Fruit fly (Drosophila melanogaster) whole organism, embryonic: ENCODE measurements around the gene Hr83.

Source experiments
- Awh ChIP-seq: fragments of 200-800 bp; sonication (Bioruptor generic); IDR thresholded peaks from 2 replicates; pipeline ENCODE4, ENCODE4 v1.3.6; 2022; ENCODE audit warnings: missing biosample characterization, missing genetic modification characterization
- Blimp-1 ChIP-seq: fragments of 200-800 bp; sonication (Bioruptor generic); optimal IDR thresholded peaks from 3 replicates; lab custom pipeline; 2018; ENCODE audit warnings: missing biosample characterization, missing genetic modification characterization, mild to moderate bottlenecking, moderate library complexity, missing genetic modification reagents
- BtbVII ChIP-seq: fragments of 200-800 bp; sonication (Bioruptor generic); optimal IDR thresholded peaks from 3 replicates; lab custom pipeline; 2017; ENCODE audit warnings: missing biosample characterization, mild to moderate bottlenecking, missing genetic modification characterization
- CG10565 ChIP-seq: fragments of 200-800 bp; sonication (Bioruptor generic); optimal IDR thresholded peaks from 3 replicates; lab custom pipeline; 2016; ENCODE audit warnings: missing biosample characterization, mild to moderate bottlenecking, missing genetic modification characterization
- CG12769 ChIP-seq: fragments of 200-800 bp; sonication (Bioruptor generic); optimal IDR thresholded peaks from 2 replicates; lab custom pipeline; 2019; ENCODE audit warnings: missing biosample characterization, mild to moderate bottlenecking, missing genetic modification characterization, moderate library complexity
- CG13123 ChIP-seq: fragments of 200-800 bp; sonication (Bioruptor generic); optimal IDR thresholded peaks from 2 replicates; lab custom pipeline; 2016; ENCODE audit warnings: missing biosample characterization, missing genetic modification characterization
- CG14050 ChIP-seq: fragments of 200-800 bp; sonication (Bioruptor generic); IDR thresholded peaks from 3 replicates; pipeline ENCODE4 v1.3.6; 2022; ENCODE audit warnings: missing biosample characterization, missing genetic modification characterization
- CG30431 ChIP-seq: fragments of 200-800 bp; sonication (Bioruptor generic); optimal IDR thresholded peaks from 2 replicates; lab custom pipeline; 2017; ENCODE audit warnings: missing biosample characterization, missing genetic modification characterization
- CG31224 ChIP-seq: fragments of 200-800 bp; sonication (Bioruptor generic); IDR thresholded peaks from 2 replicates; pipeline ENCODE4 v1.3.6; 2022; ENCODE audit warnings: missing biosample characterization, missing genetic modification characterization
- CG3163 ChIP-seq: fragments of 200-800 bp; sonication (Bioruptor generic); optimal IDR thresholded peaks from 3 replicates; lab custom pipeline; 2016; ENCODE audit warnings: missing biosample characterization, missing genetic modification characterization
- CG34224 ChIP-seq: fragments of 200-800 bp; sonication (Bioruptor generic); IDR thresholded peaks from 3 replicates; pipeline ENCODE4 v1.3.6; 2022; ENCODE audit warnings: missing biosample characterization, missing genetic modification characterization; ENCODE audit not compliant: partially characterized antibody
- CG34376 ChIP-seq: fragments of 200-800 bp; sonication (Bioruptor generic); optimal IDR thresholded peaks from 2 replicates; lab custom pipeline; 2018; ENCODE audit warnings: missing biosample characterization, mild to moderate bottlenecking, missing genetic modification characterization
- CG6689 ChIP-seq: fragments of 200-800 bp; sonication (Bioruptor generic); IDR thresholded peaks from 2 replicates; pipeline ENCODE4 v1.3.6; 2022; ENCODE audit warnings: missing biosample characterization, missing genetic modification characterization
- CG6854 ChIP-seq: fragments of 200-800 bp; sonication (Bioruptor generic); optimal IDR thresholded peaks from 3 replicates; lab custom pipeline; 2017; ENCODE audit warnings: missing biosample characterization, mild to moderate bottlenecking, missing genetic modification characterization
- CG8388 ChIP-seq: fragments of 200-800 bp; sonication (Bioruptor generic); optimal IDR thresholded peaks from 2 replicates; lab custom pipeline; 2019; ENCODE audit warnings: missing biosample characterization, mild to moderate bottlenecking, missing genetic modification characterization, moderate library complexity
- CG9876 ChIP-seq: fragments of 200-800 bp; sonication (Bioruptor generic); optimal IDR thresholded peaks from 2 replicates; lab custom pipeline; 2016; ENCODE audit warnings: missing biosample characterization, missing genetic modification characterization
- Chrac-16 ChIP-seq: fragments of 200-800 bp; sonication (Bioruptor generic); optimal IDR thresholded peaks from 3 replicates; lab custom pipeline; 2016; ENCODE audit warnings: missing biosample characterization, missing genetic modification characterization
- Ets65A ChIP-seq: fragments of 200-800 bp; sonication (Bioruptor generic); peaks from one replicate; lab custom pipeline; 2016; ENCODE audit warnings: missing biosample characterization, missing genetic modification characterization
- Hr78 ChIP-seq, 2 experiments: fragments of 200-800 bp in 1 of 2; fragments of >200 bp in 1 of 2; sonication (Bioruptor generic) in 1 of 2; optimal IDR thresholded peaks; 2 replicates each; lab custom pipeline; 2017 to 2019; ENCODE audit warnings: missing biosample characterization in 2 of 2, missing genetic modification characterization in 2 of 2, mild to moderate bottlenecking in 1 of 2, moderate library complexity in 1 of 2
- Lpt ChIP-seq: fragments of >200 bp; optimal IDR thresholded peaks from 2 replicates; lab custom pipeline; 2018; ENCODE audit warnings: missing biosample characterization, missing genetic modification characterization
- MESR4 ChIP-seq: fragments of 200-800 bp; sonication (Bioruptor generic); optimal IDR thresholded peaks from 2 replicates; lab custom pipeline; 2018; ENCODE audit warnings: missing biosample characterization, mild to moderate bottlenecking, missing genetic modification characterization, moderate library complexity
- Med ChIP-seq: fragments of 200-800 bp; sonication (Bioruptor generic); peaks from one replicate; lab custom pipeline; 2016; ENCODE audit warnings: missing biosample characterization, missing genetic modification characterization, mild to moderate bottlenecking, inconsistent platforms, moderate library complexity
- Sry-β ChIP-seq: fragments of 200-800 bp; sonication (Bioruptor generic); optimal IDR thresholded peaks from 2 replicates; lab custom pipeline; 2018; ENCODE audit warnings: missing biosample characterization, mild to moderate bottlenecking, missing genetic modification characterization, moderate library complexity
- ara ChIP-seq: fragments of 200-800 bp; sonication (Bioruptor generic); IDR thresholded peaks from 2 replicates; pipeline ENCODE4 v1.3.6; 2022; ENCODE audit warnings: missing biosample characterization, missing genetic modification characterization
- ash1 ChIP-seq: fragments of 200-800 bp; sonication (Bioruptor generic); optimal IDR thresholded peaks from 2 replicates; lab custom pipeline; 2018; ENCODE audit warnings: missing biosample characterization, mild to moderate bottlenecking, missing genetic modification characterization
- ato ChIP-seq: fragments of 200-800 bp; sonication (Bioruptor generic); IDR thresholded peaks from 2 replicates; pipeline ENCODE4 v1.3.6; 2022; ENCODE audit warnings: missing biosample characterization, missing genetic modification characterization; ENCODE audit not compliant: partially characterized antibody
- bowl ChIP-seq: fragments of 200-800 bp; sonication (Bioruptor generic); IDR thresholded peaks from 2 replicates; pipeline ENCODE4 v1.3.6; 2022; ENCODE audit warnings: missing biosample characterization, missing genetic modification characterization
- cg ChIP-seq: fragments of 200-800 bp; sonication (Bioruptor generic); optimal IDR thresholded peaks from 3 replicates; lab custom pipeline; 2019; ENCODE audit warnings: missing biosample characterization, mild to moderate bottlenecking, missing genetic modification characterization, moderate library complexity
- crol ChIP-seq: fragments of 200-800 bp; sonication (Bioruptor generic); IDR thresholded peaks from 2 replicates; pipeline ENCODE4 v1.3.6; 2022; ENCODE audit warnings: missing biosample characterization, missing genetic modification characterization
- dmrt99B ChIP-seq: fragments of 200-800 bp; sonication (Bioruptor generic); optimal IDR thresholded peaks from 2 replicates; lab custom pipeline; 2018; ENCODE audit warnings: missing biosample characterization, mild to moderate bottlenecking, missing genetic modification characterization, moderate library complexity
- eve ChIP-seq, 2 experiments: fragments of >200 bp; optimal IDR thresholded peaks; 2 replicates each; lab custom pipeline; 2017; ENCODE audit warnings: missing biosample characterization in 2 of 2, missing genetic modification characterization in 2 of 2
- exex ChIP-seq: fragments of 200-800 bp; sonication (Bioruptor generic); optimal IDR thresholded peaks from 4 replicates; lab custom pipeline; 2018; ENCODE audit warnings: missing biosample characterization, mild to moderate bottlenecking, missing genetic modification characterization, moderate library complexity
- gt ChIP-seq: fragments of 200-800 bp; sonication (Bioruptor generic); IDR thresholded peaks from 2 replicates; pipeline ENCODE4 v1.3.6; 2022; ENCODE audit warnings: missing biosample characterization, missing genetic modification characterization
- hkb ChIP-seq, 2 experiments: fragments of 200-800 bp in 1 of 2; fragments of >200 bp in 1 of 2; sonication (Bioruptor generic) in 1 of 2; IDR thresholded peaks in 1 of 2; optimal IDR thresholded peaks in 1 of 2; 2 replicates each; pipeline versions ENCODE4 v1.3.6 to Lab custom; 2017 to 2022; ENCODE audit warnings: missing biosample characterization in 1 of 2, missing genetic modification characterization in 1 of 2
- luna ChIP-seq: fragments of 200-800 bp; sonication (Bioruptor generic); optimal IDR thresholded peaks from 2 replicates; lab custom pipeline; 2016; ENCODE audit warnings: missing biosample characterization, missing genetic modification characterization
- nerfin-1 ChIP-seq: fragments of 200-800 bp; sonication (Bioruptor generic); optimal IDR thresholded peaks from 3 replicates; lab custom pipeline; 2019; ENCODE audit warnings: missing biosample characterization, mild to moderate bottlenecking, missing genetic modification characterization, moderate library complexity
- nom ChIP-seq: fragments of 200-800 bp; sonication (Bioruptor generic); optimal IDR thresholded peaks from 2 replicates; lab custom pipeline; 2017; ENCODE audit warnings: missing biosample characterization, missing genetic modification characterization, mild to moderate bottlenecking, moderate library complexity, missing genetic modification reagents
- org-1 ChIP-seq: fragments of 200-800 bp; sonication (Bioruptor generic); optimal IDR thresholded peaks from 2 replicates; lab custom pipeline; 2017; ENCODE audit warnings: missing biosample characterization, missing genetic modification characterization
- pb ChIP-seq: fragments of 200-800 bp; sonication (Bioruptor generic); optimal IDR thresholded peaks from 3 replicates; lab custom pipeline; 2016; ENCODE audit warnings: missing biosample characterization, missing genetic modification characterization
- phol ChIP-seq: fragments of 200-800 bp; sonication (Bioruptor generic); optimal IDR thresholded peaks from 3 replicates; lab custom pipeline; 2018; ENCODE audit warnings: missing biosample characterization, mild to moderate bottlenecking, missing genetic modification characterization, moderate library complexity
- prd ChIP-seq, 3 experiments: fragments of >200 bp in 2 of 3; fragments of 200-800 bp in 1 of 3; sonication (Bioruptor generic) in 1 of 3; optimal IDR thresholded peaks in 2 of 3; IDR thresholded peaks in 1 of 3; 2 replicates in 2 of 3; 3 replicates in 1 of 3; pipeline versions ENCODE4 v1.3.6 to Lab custom; 2017 to 2022; ENCODE audit warnings: missing biosample characterization in 1 of 3, missing genetic modification characterization in 1 of 3
- pros ChIP-seq: fragments of 200-800 bp; sonication (Bioruptor generic); optimal IDR thresholded peaks from 3 replicates; lab custom pipeline; 2019; ENCODE audit warnings: missing biosample characterization, mild to moderate bottlenecking, missing genetic modification characterization, moderate library complexity
- psq ChIP-seq: fragments of 200-800 bp; sonication (Bioruptor generic); optimal IDR thresholded peaks from 2 replicates; lab custom pipeline; 2017; ENCODE audit warnings: missing biosample characterization, missing genetic modification characterization
- sd ChIP-seq: fragments of 200-800 bp; sonication (Bioruptor generic); optimal IDR thresholded peaks from 3 replicates; lab custom pipeline; 2018; ENCODE audit warnings: missing biosample characterization, mild to moderate bottlenecking, missing genetic modification characterization, moderate library complexity
- seq ChIP-seq: fragments of 200-800 bp; sonication (Bioruptor generic); IDR thresholded peaks from 2 replicates; pipeline ENCODE4 v1.3.6; 2022; ENCODE audit warnings: missing biosample characterization, missing genetic modification characterization
- slp2 ChIP-seq: fragments of 200-800 bp; sonication (Bioruptor generic); optimal IDR thresholded peaks from 2 replicates; lab custom pipeline; 2016; ENCODE audit warnings: missing biosample characterization, missing genetic modification characterization
- toy ChIP-seq: fragments of 200-800 bp; sonication (Bioruptor generic); IDR thresholded peaks from 2 replicates; pipeline ENCODE4 v1.3.6; 2022; ENCODE audit warnings: missing biosample characterization, missing genetic modification characterization
- zfh1 ChIP-seq: fragments of 200-800 bp; sonication (Bioruptor generic); IDR thresholded peaks from 3 replicates; pipeline ENCODE4 v1.3.6; 2022; ENCODE audit warnings: missing biosample characterization, missing genetic modification characterization

Gene Hr83

DNA sequence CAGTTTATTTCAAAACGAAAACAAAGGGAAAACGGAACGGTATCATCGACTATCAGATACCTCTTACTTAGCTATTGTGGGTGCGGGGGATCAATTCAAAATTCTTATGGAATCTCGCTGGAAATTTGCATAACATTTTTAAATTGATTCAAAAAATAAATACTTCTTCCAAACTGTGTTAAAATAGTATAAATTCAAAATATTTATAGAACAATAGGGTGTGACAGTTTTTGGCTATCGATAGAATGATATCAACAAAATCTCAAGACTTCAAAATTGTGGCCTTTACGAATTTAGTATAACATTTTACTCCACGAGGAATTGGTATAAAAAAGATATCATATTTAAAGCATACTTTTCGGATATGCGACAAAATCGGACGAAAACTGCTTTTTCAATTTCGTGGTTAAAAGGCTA is 39.4 kb downstream of the Hr83 start (continued):
- TF ChIP-seq CG14050, result no peak
- TF ChIP-seq CG13123 (GFP tag; lab: Kevin White, UChicago), result no peak
- TF ChIP-seq CG34224 (GFP tag; lab: Robert Waterston, UW), result peak; percentile 70
- TF ChIP-seq MESR4 (GFP tag; lab: Kevin White, UChicago), result no peak
- no peak for TF ChIP-seq CG9876
- TF ChIP-seq Lpt (GFP tag; lab: Kevin White, UChicago), result no peak
- no peak for TF ChIP-seq CG8388
- TF ChIP-seq ash1 (GFP tag; lab: Kevin White, UChicago), result no peak

DNA sequence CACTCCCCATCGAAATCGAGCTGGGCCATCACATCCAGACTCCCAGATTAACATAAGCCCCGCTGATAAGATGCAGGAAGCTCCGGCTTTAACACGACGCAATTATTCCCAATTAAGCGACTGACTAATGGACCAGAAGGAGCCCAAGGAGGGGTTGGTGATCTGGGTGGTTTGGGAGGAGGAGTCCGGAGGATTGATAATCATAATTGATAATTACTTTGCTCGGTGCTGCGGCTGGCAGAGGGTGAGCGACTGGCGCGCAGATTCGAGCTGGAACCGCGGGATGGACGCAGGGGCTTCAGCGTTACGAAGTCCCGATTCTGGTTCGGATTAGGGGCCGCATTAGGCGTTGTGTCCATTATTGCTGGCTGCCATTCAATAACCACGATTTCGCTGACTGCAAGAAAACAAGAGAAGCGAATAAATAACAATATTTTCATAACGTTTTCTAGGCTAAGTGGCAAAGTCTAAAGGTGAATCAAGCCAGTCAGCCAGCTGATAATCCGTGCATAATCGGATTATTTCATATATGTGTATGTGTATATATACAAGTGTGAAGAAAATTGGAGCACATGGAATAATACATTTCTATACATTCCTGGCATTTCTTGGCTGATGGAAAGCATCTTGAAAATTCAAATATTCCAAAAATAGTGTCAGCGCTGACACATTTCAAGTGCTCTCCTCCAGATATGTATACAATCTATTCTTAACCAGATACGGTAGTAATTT is 44.6 kb downstream of the Hr83 start:
- peak; percentile 7 for TF ChIP-seq cg (GFP tag; lab: Kevin White, UChicago)
- TF ChIP-seq CG34376, result peak; percentile 6
- TF ChIP-seq Sry-β (GFP tag; lab: Kevin White, UChicago), result no peak
- peak; percentile 16 for TF ChIP-seq Med (GFP tag; lab: Kevin White, UChicago)
- peak; percentile 30 for TF ChIP-seq pros (GFP tag; lab: Kevin White, UChicago)
- TF ChIP-seq toy (GFP tag; lab: Robert Waterston, UW), result no peak
- peak; percentile 44 for TF ChIP-seq CG12769 (tag; lab: Kevin White, UChicago)
- peak; percentile 15 for TF ChIP-seq nom (GFP tag; lab: Kevin White, UChicago)
- TF ChIP-seq crol, result 0 out of 2 replicates have a peak, but pooled peaks have one; percentile 6
- TF ChIP-seq CG10565 (GFP tag; lab: Kevin White, UChicago), result no peak
- no peak for TF ChIP-seq exex (tag; lab: Kevin White, UChicago)
- TF ChIP-seq CG6689 (GFP tag; lab: Robert Waterston, UW), result no peak
- no peak for TF ChIP-seq gt (GFP tag; lab: Robert Waterston, UW)
- TF ChIP-seq Ets65A, result peak; percentile 76
- no peak for TF ChIP-seq BtbVII (GFP tag; lab: Kevin White, UChicago)
- TF ChIP-seq ara, result no peak
- peak; percentile 97 for TF ChIP-seq sd

- no peak for TF ChIP-seq dmrt99B
- no peak for TF ChIP-seq bowl
- TF ChIP-seq nerfin-1 (tag; lab: Kevin White, UChicago), result no peak
- no peak for TF ChIP-seq psq
- no peak for TF ChIP-seq phol
- no peak for TF ChIP-seq pb (GFP tag; lab: Kevin White, UChicago)
- no peak for TF ChIP-seq CG30431
- no peak for TF ChIP-seq zfh1
- no peak for TF ChIP-seq Chrac-16 (GFP tag; lab: Kevin White, UChicago)
- no peak for TF ChIP-seq org-1 (GFP tag; lab: Kevin White, UChicago)
- no peak for TF ChIP-seq seq (GFP tag; lab: Robert Waterston, UW)
- TF ChIP-seq prd (optimal IDR thresholded peaks at IDR 0.05; lab: Kevin White, UChicago), result no peak
- no peak for TF ChIP-seq prd (GFP tag; IDR thresholded peaks at IDR 0.05; lab: Robert Waterston, UW)
- no peak for TF ChIP-seq CG3163 (GFP tag; lab: Kevin White, UChicago)
- TF ChIP-seq ato (GFP tag; lab: Robert Waterston, UW), result no peak
- no peak for TF ChIP-seq CG6854
- no peak for TF ChIP-seq luna (GFP tag; lab: Kevin White, UChicago)
- TF ChIP-seq Awh, result no peak
- TF ChIP-seq hkb (optimal IDR thresholded peaks at IDR 0.05; lab: Kevin White, UChicago), result no peak
- TF ChIP-seq hkb (GFP tag; IDR thresholded peaks at IDR 0.05; lab: Robert Waterston, UW), result no peak
- TF ChIP-seq eve (GFP tag; optimal IDR thresholded peaks at IDR 0.05; lab: Kevin White, UChicago), result peak in 1 of 2 experiments; percentile 48
- TF ChIP-seq Hr78 (GFP tag; optimal IDR thresholded peaks at IDR 0.05; lab: Kevin White, UChicago), result peak in 1 of 2 experiments; percentile 71
- no peak for TF ChIP-seq slp2 (GFP tag; lab: Kevin White, UChicago)
- no peak for TF ChIP-seq Blimp-1
- no peak for TF ChIP-seq CG31224 (GFP tag; lab: Robert Waterston, UW)
- peak; percentile 79 for TF ChIP-seq sd
Measured at dm6 chr3R:6394247-6394522, 45.1 kb downstream of the Hr83 start.
